Fruit fly (Drosophila melanogaster) whole organism, embryonic: ENCODE data around the gene Alp13.
A peak's percentile ranks its signal among the peaks of the same experiment; 100 is the strongest.

Experiments
- Adf1 ChIP-seq: fragments of 200-800 bp; sonication (Bioruptor generic); IDR thresholded peaks from 2 replicates; pipeline ENCODE4 v1.3.6; 2022; ENCODE audit warnings: missing biosample characterization, missing genetic modification characterization
- Asciz ChIP-seq: fragments of 200-800 bp; sonication (Bioruptor generic); optimal IDR thresholded peaks from 2 replicates; lab custom pipeline; 2017; ENCODE audit warnings: missing biosample characterization, mild to moderate bottlenecking, missing genetic modification characterization, missing genetic modification reagents
- Atf-2 ChIP-seq: fragments of 200-800 bp; sonication (Bioruptor generic); optimal IDR thresholded peaks from 2 replicates; lab custom pipeline; 2016; ENCODE audit warnings: missing biosample characterization, missing genetic modification characterization
- B-H1 ChIP-seq: fragments of 200-800 bp; sonication (Bioruptor generic); IDR thresholded peaks from 3 replicates; pipeline ENCODE4 v1.3.6; 2022; ENCODE audit warnings: missing biosample characterization, missing genetic modification characterization
- BtbVII ChIP-seq: fragments of 200-800 bp; sonication (Bioruptor generic); optimal IDR thresholded peaks from 3 replicates; lab custom pipeline; 2017; ENCODE audit warnings: missing biosample characterization, mild to moderate bottlenecking, missing genetic modification characterization
- CG1024 ChIP-seq: fragments of 200-800 bp; sonication (Bioruptor generic); IDR thresholded peaks from 2 replicates; pipeline ENCODE4 v1.3.6; 2022; ENCODE audit warnings: missing biosample characterization, missing genetic modification characterization
- CG11504 ChIP-seq: fragments of 200-800 bp; sonication (Bioruptor generic); optimal IDR thresholded peaks from 3 replicates; lab custom pipeline; 2019; ENCODE audit warnings: missing biosample characterization, mild to moderate bottlenecking, missing genetic modification characterization, moderate library complexity
- CG13624 ChIP-seq: fragments of 200-800 bp; sonication (Bioruptor generic); optimal IDR thresholded peaks from 2 replicates; lab custom pipeline; 2016; ENCODE audit warnings: missing biosample characterization, missing genetic modification characterization
- CG15514 ChIP-seq: fragments of 200-800 bp; sonication (Bioruptor generic); optimal IDR thresholded peaks from 3 replicates; lab custom pipeline; 2017; ENCODE audit warnings: missing biosample characterization, missing genetic modification characterization, mild to moderate bottlenecking, moderate library complexity, missing genetic modification reagents
- CG17328 ChIP-seq: fragments of 200-800 bp; sonication (Bioruptor generic); IDR thresholded peaks from 2 replicates; pipeline ENCODE4 v1.3.6; 2022; ENCODE audit warnings: missing biosample characterization, missing genetic modification characterization
- CG2116 ChIP-seq: fragments of 200-800 bp; sonication (Bioruptor generic); optimal IDR thresholded peaks from 3 replicates; lab custom pipeline; 2018; ENCODE audit warnings: missing biosample characterization, mild to moderate bottlenecking, missing genetic modification characterization
- CG2875 ChIP-seq: fragments of 200-800 bp; sonication (Bioruptor generic); optimal IDR thresholded peaks from 2 replicates; lab custom pipeline; 2017; ENCODE audit warnings: missing biosample characterization, mild to moderate bottlenecking, missing genetic modification characterization, missing genetic modification reagents
- CG32532 ChIP-seq: fragments of 200-800 bp; sonication (Bioruptor generic); IDR thresholded peaks from 2 replicates; pipeline ENCODE4 v1.3.6; 2022; ENCODE audit warnings: missing biosample characterization, missing genetic modification characterization
- CG34376 ChIP-seq: fragments of 200-800 bp; sonication (Bioruptor generic); optimal IDR thresholded peaks from 2 replicates; lab custom pipeline; 2018; ENCODE audit warnings: missing biosample characterization, mild to moderate bottlenecking, missing genetic modification characterization
- CG3847 ChIP-seq: fragments of 200-800 bp; sonication (Bioruptor generic); IDR thresholded peaks from 2 replicates; pipeline ENCODE4 v1.3.6; 2022; ENCODE audit warnings: missing biosample characterization, missing genetic modification characterization
- CG4282 ChIP-seq: fragments of 200-800 bp; sonication (Bioruptor generic); optimal IDR thresholded peaks from 2 replicates; lab custom pipeline; 2016; ENCODE audit warnings: missing biosample characterization, missing genetic modification characterization
- CG7271 ChIP-seq: fragments of 200-800 bp; sonication (Bioruptor generic); optimal IDR thresholded peaks from 2 replicates; lab custom pipeline; 2018; ENCODE audit warnings: missing biosample characterization, mild to moderate bottlenecking, missing genetic modification characterization, moderate library complexity
- CG8281 ChIP-seq: fragments of 200-800 bp; sonication (Bioruptor generic); optimal IDR thresholded peaks from 2 replicates; lab custom pipeline; 2018; ENCODE audit warnings: missing biosample characterization, mild to moderate bottlenecking, missing genetic modification characterization, moderate library complexity
- CG9932 ChIP-seq: fragments of 200-800 bp; sonication (Bioruptor generic); IDR thresholded peaks from 2 replicates; pipeline ENCODE4 v1.3.6; 2022; ENCODE audit warnings: missing biosample characterization, missing genetic modification characterization
- E2f2 ChIP-seq: fragments of 200-800 bp; sonication (Bioruptor generic); IDR thresholded peaks from 2 replicates; pipeline ENCODE4 v1.3.6; 2022; ENCODE audit warnings: missing biosample characterization, missing genetic modification characterization
- Gsc ChIP-seq: fragments of 200-800 bp; sonication (Bioruptor generic); IDR thresholded peaks from 2 replicates; pipeline ENCODE4 v1.3.6; 2022; ENCODE audit warnings: missing biosample characterization, missing genetic modification characterization
- Jarid2 ChIP-seq: fragments of 200-800 bp; sonication (Bioruptor generic); optimal IDR thresholded peaks from 3 replicates; lab custom pipeline; 2017; ENCODE audit warnings: mild to moderate bottlenecking, missing biosample characterization, missing genetic modification reagents, missing genetic modification characterization
- MESR4 ChIP-seq: fragments of 200-800 bp; sonication (Bioruptor generic); optimal IDR thresholded peaks from 2 replicates; lab custom pipeline; 2018; ENCODE audit warnings: missing biosample characterization, mild to moderate bottlenecking, missing genetic modification characterization, moderate library complexity
- Meics ChIP-seq: fragments of 200-800 bp; sonication (Bioruptor generic); optimal IDR thresholded peaks from 2 replicates; lab custom pipeline; 2017; ENCODE audit warnings: missing biosample characterization, mild to moderate bottlenecking, missing genetic modification characterization
- Poxn ChIP-seq: fragments of 200-800 bp; sonication (Bioruptor generic); IDR thresholded peaks from 2 replicates; pipeline ENCODE4 v1.3.6; 2022; ENCODE audit warnings: missing biosample characterization, missing genetic modification characterization
- Rfx ChIP-seq: fragments of 200-800 bp; sonication (Bioruptor generic); IDR thresholded peaks from 2 replicates; pipeline ENCODE4 v1.3.6; 2022; ENCODE audit warnings: missing biosample characterization, missing genetic modification characterization
- Rx ChIP-seq: fragments of 200-800 bp; sonication (Bioruptor generic); IDR thresholded peaks from 2 replicates; pipeline ENCODE4 v1.3.6; 2022; ENCODE audit warnings: missing biosample characterization, missing genetic modification characterization
- Spps ChIP-seq: fragments of 200-800 bp; sonication (Bioruptor generic); optimal IDR thresholded peaks from 2 replicates; lab custom pipeline; 2018; ENCODE audit warnings: missing biosample characterization, mild to moderate bottlenecking, missing genetic modification characterization
- Ssrp ChIP-seq: fragments of 200-800 bp; sonication (Bioruptor generic); optimal IDR thresholded peaks from 2 replicates; lab custom pipeline; 2018; ENCODE audit warnings: missing biosample characterization, mild to moderate bottlenecking, missing genetic modification characterization, moderate library complexity
- Vsx1 ChIP-seq: fragments of 200-800 bp; sonication (Bioruptor generic); optimal IDR thresholded peaks from 2 replicates; lab custom pipeline; 2017; ENCODE audit warnings: missing biosample characterization, mild to moderate bottlenecking, missing genetic modification characterization, missing genetic modification reagents
- aop ChIP-seq: fragments of 200-800 bp; sonication (Bioruptor generic); IDR thresholded peaks from 2 replicates; pipeline ENCODE4 v1.3.6; 2022; ENCODE audit warnings: missing biosample characterization, missing genetic modification characterization
- az2 ChIP-seq: fragments of 200-800 bp; sonication (Bioruptor generic); optimal IDR thresholded peaks from 3 replicates; lab custom pipeline; 2016; ENCODE audit warnings: missing biosample characterization, missing genetic modification characterization
- bcd ChIP-seq: fragments of 200-800 bp; sonication (Bioruptor generic); optimal IDR thresholded peaks from 2 replicates; lab custom pipeline; 2017; ENCODE audit warnings: missing biosample characterization, mild to moderate bottlenecking, missing genetic modification characterization
- cad ChIP-seq: fragments of >200 bp; optimal IDR thresholded peaks from 2 replicates; lab custom pipeline; 2017; ENCODE audit warnings: missing biosample characterization, missing genetic modification characterization
- caup ChIP-seq: fragments of 200-800 bp; sonication (Bioruptor generic); optimal IDR thresholded peaks from 3 replicates; lab custom pipeline; 2017; ENCODE audit warnings: missing biosample characterization, mild to moderate bottlenecking, missing genetic modification characterization, moderate library complexity; ENCODE audit not compliant: severe bottlenecking
- corto ChIP-seq: fragments of 200-800 bp; sonication (Bioruptor generic); optimal IDR thresholded peaks from 2 replicates; lab custom pipeline; 2016; ENCODE audit warnings: missing biosample characterization, mild to moderate bottlenecking, missing genetic modification characterization, moderate library complexity
- dmrt11E ChIP-seq: fragments of 200-800 bp; sonication (Bioruptor generic); optimal IDR thresholded peaks from 3 replicates; lab custom pipeline; 2018; ENCODE audit warnings: missing biosample characterization, mild to moderate bottlenecking, missing genetic modification characterization, moderate library complexity
- fu2 ChIP-seq: fragments of 200-800 bp; sonication (Bioruptor generic); optimal IDR thresholded peaks from 2 replicates; lab custom pipeline; 2016; ENCODE audit warnings: missing biosample characterization, missing genetic modification characterization
- jigr1 ChIP-seq: fragments of 200-800 bp; sonication (Bioruptor generic); IDR thresholded peaks from 3 replicates; pipeline ENCODE4 v1.3.6; 2022; ENCODE audit warnings: missing biosample characterization, missing genetic modification characterization
- kni ChIP-seq: fragments of 200-800 bp; sonication (Bioruptor generic); optimal IDR thresholded peaks from 3 replicates; lab custom pipeline; 2017; ENCODE audit warnings: mild to moderate bottlenecking, missing biosample characterization, missing genetic modification reagents, missing genetic modification characterization
- nerfin-1 ChIP-seq: fragments of 200-800 bp; sonication (Bioruptor generic); optimal IDR thresholded peaks from 3 replicates; lab custom pipeline; 2019; ENCODE audit warnings: missing biosample characterization, mild to moderate bottlenecking, missing genetic modification characterization, moderate library complexity
- nom ChIP-seq: fragments of 200-800 bp; sonication (Bioruptor generic); optimal IDR thresholded peaks from 2 replicates; lab custom pipeline; 2017; ENCODE audit warnings: missing biosample characterization, missing genetic modification characterization, mild to moderate bottlenecking, moderate library complexity, missing genetic modification reagents
- oc ChIP-seq: fragments of 200-800 bp; sonication (Bioruptor generic); optimal IDR thresholded peaks from 2 replicates; lab custom pipeline; 2018; ENCODE audit warnings: missing biosample characterization, mild to moderate bottlenecking, missing genetic modification characterization, moderate library complexity
- org-1 ChIP-seq: fragments of 200-800 bp; sonication (Bioruptor generic); optimal IDR thresholded peaks from 2 replicates; lab custom pipeline; 2017; ENCODE audit warnings: missing biosample characterization, missing genetic modification characterization
- pnt ChIP-seq: fragments of 200-800 bp; sonication (Bioruptor generic); optimal IDR thresholded peaks from 3 replicates; lab custom pipeline; 2016; ENCODE audit warnings: missing biosample characterization, missing genetic modification characterization
- sc ChIP-seq, 3 experiments: fragments of >200 bp in 2 of 3; fragments of 200-800 bp in 1 of 3; sonication (Bioruptor generic) in 1 of 3; optimal IDR thresholded peaks; 2 replicates in 2 of 3; 3 replicates in 1 of 3; lab custom pipeline; 2017; ENCODE audit warnings: mild to moderate bottlenecking in 1 of 3, missing biosample characterization in 1 of 3, missing genetic modification characterization in 1 of 3, missing genetic modification reagents in 1 of 3
- so ChIP-seq: fragments of 200-800 bp; sonication (Bioruptor generic); IDR thresholded peaks from 3 replicates; pipeline ENCODE4 v1.3.6; 2022; ENCODE audit warnings: missing biosample characterization, missing genetic modification characterization
- sqz ChIP-seq: fragments of 200-800 bp; sonication (Bioruptor generic); optimal IDR thresholded peaks from 3 replicates; lab custom pipeline; 2018; ENCODE audit warnings: missing biosample characterization, mild to moderate bottlenecking, missing genetic modification characterization
- stwl ChIP-seq: fragments of 200-800 bp; sonication (Bioruptor generic); optimal IDR thresholded peaks from 3 replicates; lab custom pipeline; 2018; ENCODE audit warnings: missing biosample characterization, mild to moderate bottlenecking, missing genetic modification characterization, moderate library complexity
- tap ChIP-seq: fragments of 200-800 bp; optimal IDR thresholded peaks from 3 replicates; lab custom pipeline; 2019; ENCODE audit warnings: missing biosample characterization, mild to moderate bottlenecking, missing genetic modification characterization, moderate library complexity
- vnd ChIP-seq: fragments of 200-800 bp; sonication (Bioruptor generic); IDR thresholded peaks from 3 replicates; pipeline ENCODE4 v1.3.6; 2022; ENCODE audit warnings: missing biosample characterization, missing genetic modification characterization; ENCODE audit not compliant: partially characterized antibody

Gene Alp13

dm6 chr3R:10111815-10112185 lies 36.6 kb upstream of the Alp13 start (continued):
- TF ChIP-seq Spps (tag; lab: Kevin White, UChicago) (no peak), vnd (no peak), CG11504 (tag; lab: Kevin White, UChicago) (peak; percentile 49), CG9932 (GFP tag; lab: Robert Waterston, UW) (no peak), Vsx1 (GFP tag; lab: Kevin White, UChicago) (no peak), Atf-2 (GFP tag; lab: Kevin White, UChicago) (no peak), E2f2 (GFP tag; lab: Robert Waterston, UW) (no peak), CG15514 (GFP tag; lab: Kevin White, UChicago) (no peak), kni (GFP tag; lab: Kevin White, UChicago) (no peak), stwl (tag; lab: Kevin White, UChicago) (no peak), caup (GFP tag; lab: Kevin White, UChicago) (no peak), Ssrp (tag; lab: Kevin White, UChicago) (no peak), CG3847 (GFP tag; lab: Robert Waterston, UW) (no peak), az2 (GFP tag; lab: Kevin White, UChicago) (peak; percentile 25), CG32532 (no peak), dmrt11E (tag; lab: Kevin White, UChicago) (peak; percentile 33), oc (tag; lab: Kevin White, UChicago) (no peak), CG13624 (GFP tag; lab: Kevin White, UChicago) (no peak), CG34376 (GFP tag; lab: Kevin White, UChicago) (no peak), BtbVII (GFP tag; lab: Kevin White, UChicago) (no peak), CG2116 (no peak), cad (no peak), B-H1 (GFP tag; lab: Robert Waterston, UW) (no peak), sqz (GFP tag; lab: Kevin White, UChicago) (no peak), corto (GFP tag; lab: Kevin White, UChicago) (no peak), Poxn (GFP tag; lab: Robert Waterston, UW) (no peak), CG7271 (tag; lab: Kevin White, UChicago) (no peak), nerfin-1 (tag; lab: Kevin White, UChicago) (no peak), Adf1 (GFP tag; lab: Robert Waterston, UW) (no peak; the same call in 1 of the 2 replicates), jigr1 (no peak), tap (tag; lab: Kevin White, UChicago) (no peak), CG17328 (GFP tag; lab: Robert Waterston, UW) (no peak), Asciz (no peak), bcd (GFP tag; lab: Kevin White, UChicago) (peak; percentile 24), CG4282 (no peak), MESR4 (no peak), Gsc (GFP tag; lab: Robert Waterston, UW) (no peak), org-1 (GFP tag; lab: Kevin White, UChicago) (no peak), CG8281 (no peak), fu2 (GFP tag; lab: Kevin White, UChicago) (no peak), Rx (GFP tag; lab: Robert Waterston, UW) (no peak), so (no peak), sc (optimal IDR thresholded peaks at IDR 0.05; lab: Kevin White, UChicago) (no peak), sc (GFP tag; optimal IDR thresholded peaks at IDR 0.05; lab: Kevin White, UChicago) (no peak), pnt (GFP tag; lab: Kevin White, UChicago) (no peak), Meics (GFP tag; lab: Kevin White, UChicago) (peak; percentile 12), nom (GFP tag; lab: Kevin White, UChicago) (no peak), Jarid2 (GFP tag; lab: Kevin White, UChicago) (no peak), CG1024 (no peak), CG2875 (GFP tag; lab: Kevin White, UChicago) (no peak), Rfx (GFP tag; lab: Robert Waterston, UW) (no peak), aop (GFP tag; lab: Robert Waterston, UW) (no peak)
